Fruit fly (Drosophila melanogaster): ENCODE results near the gene CG7218.
A peak's percentile ranks its signal among the peaks of the same experiment; 100 is the strongest.

The CG7218 gene

DNA sequence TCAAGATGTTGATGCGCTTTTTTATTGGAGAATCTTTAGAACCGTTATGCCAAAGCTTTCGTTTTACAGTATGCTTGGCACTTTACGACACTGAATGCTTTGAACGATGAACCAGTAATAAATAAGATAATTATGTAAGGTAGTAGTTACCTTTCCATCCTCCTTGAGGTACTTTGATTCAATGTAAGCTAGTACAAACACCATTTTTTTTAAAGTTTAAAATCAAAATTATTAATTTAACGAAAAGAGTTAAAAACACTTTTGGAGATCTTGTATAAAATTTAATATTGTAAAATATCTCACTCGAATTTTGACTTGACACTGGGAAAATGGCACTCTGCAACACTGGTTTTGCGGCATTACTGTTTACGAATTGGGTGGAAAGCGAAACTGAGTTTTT, 21.2 kb upstream of the CG7218 start, which contains the start of the genes Arp5 and CG7208 (continued):
- TF ChIP-seq amos (GFP tag; IDR thresholded peaks at IDR 0.05; ENCODE audit: partially characterized antibody) = peak; percentile 38; the same call in 1 of the 2 replicates
- TF ChIP-seq btn (GFP tag; optimal IDR thresholded peaks at IDR 0.05) = no peak
- peak; percentile 51 for TF ChIP-seq CG1647 (GFP tag; optimal IDR thresholded peaks at IDR 0.05)
- no peak for TF ChIP-seq knrl (GFP tag; IDR thresholded peaks at IDR 0.05; ENCODE audit: partially characterized antibody)
- no peak for TF ChIP-seq TFAM (GFP tag; optimal IDR thresholded peaks at IDR 0.05)
- TF ChIP-seq CG4854 (GFP tag; optimal IDR thresholded peaks at IDR 0.05) = peak; percentile 58
- TF ChIP-seq Eip74EF (GFP tag; optimal IDR thresholded peaks at IDR 0.05) = no peak
- peak; percentile 85 for TF ChIP-seq Meics (GFP tag; optimal IDR thresholded peaks at IDR 0.05)
- TF ChIP-seq HLH4C (GFP tag; IDR thresholded peaks at IDR 0.05; ENCODE audit: partially characterized antibody) = no peak
- TF ChIP-seq z (GFP tag; IDR thresholded peaks at IDR 0.05) = no peak
- peak; percentile 76 for TF ChIP-seq Hsf (GFP tag; optimal IDR thresholded peaks at IDR 0.05)
- TF ChIP-seq CG8089 (GFP tag; optimal IDR thresholded peaks at IDR 0.05) = no peak
- TF ChIP-seq CG17568 (GFP tag; optimal IDR thresholded peaks at IDR 0.05) = no peak
- TF ChIP-seq croc (GFP tag; conservative IDR thresholded peaks at IDR 0.05) = 0 out of 3 replicates have a peak, but pooled peaks have one; percentile 19
- peak; percentile 65 for TF ChIP-seq CG8924 (tag; optimal IDR thresholded peaks at IDR 0.05)
- TF ChIP-seq CG11696 (GFP tag; IDR thresholded peaks at IDR 0.05) = no peak
- TF ChIP-seq gro (GFP tag; optimal IDR thresholded peaks at IDR 0.05) = peak; percentile 47
- no peak for TF ChIP-seq sd (tag; optimal IDR thresholded peaks at IDR 0.05)
- TF ChIP-seq Scr (GFP tag; IDR thresholded peaks at IDR 0.05; ENCODE audit: partially characterized antibody) = peak; percentile 40; the same call in 1 of the 2 replicates
- peak; percentile 32 for TF ChIP-seq Sry-δ (GFP tag; optimal IDR thresholded peaks at IDR 0.05)
- no peak for TF ChIP-seq CG12071 (GFP tag; optimal IDR thresholded peaks at IDR 0.05)
- TF ChIP-seq D (optimal IDR thresholded peaks at IDR 0.05) = no peak
- no peak for TF ChIP-seq D (GFP tag; optimal IDR thresholded peaks at IDR 0.05)
- no peak for TF ChIP-seq Hr78 (GFP tag; optimal IDR thresholded peaks at IDR 0.05)
- no peak for TF ChIP-seq Sox102F (GFP tag; optimal IDR thresholded peaks at IDR 0.05)
- TF ChIP-seq CG4404 (GFP tag; IDR thresholded peaks at IDR 0.05) = peak; percentile 48; the same call in 1 of the 2 replicates
- TF ChIP-seq CG18262 (tag; optimal IDR thresholded peaks at IDR 0.05) = peak; percentile 71
- TF ChIP-seq CG15073 (GFP tag; optimal IDR thresholded peaks at IDR 0.05) = no peak
- peak; percentile 56 for TF ChIP-seq lbe (GFP tag; optimal IDR thresholded peaks at IDR 0.05)
- no peak for TF ChIP-seq Oli (tag; optimal IDR thresholded peaks at IDR 0.05)
- no peak for TF ChIP-seq Stat92E (GFP tag; optimal IDR thresholded peaks at IDR 0.05)
- no peak for TF ChIP-seq nerfin-2 (GFP tag; IDR thresholded peaks at IDR 0.05; ENCODE audit: partially characterized antibody)
- TF ChIP-seq kay (GFP tag; optimal IDR thresholded peaks at IDR 0.05) = peak; percentile 43
- TF ChIP-seq Nf-YC (tag; optimal IDR thresholded peaks at IDR 0.05) = peak; percentile 65
- TF ChIP-seq fd102C (GFP tag; optimal IDR thresholded peaks at IDR 0.05) = no peak
- TF ChIP-seq ranshi (GFP tag; IDR thresholded peaks at IDR 0.05) = peak; percentile 57
- TF ChIP-seq dimm (GFP tag; IDR thresholded peaks at IDR 0.05) = no peak
- no peak for TF ChIP-seq Hey (tag; optimal IDR thresholded peaks at IDR 0.05)
- peak; percentile 95 for TF ChIP-seq CG10267 (tag; optimal IDR thresholded peaks at IDR 0.05)
- peak; percentile 29; the same call in 1 of the 3 replicates for TF ChIP-seq B-H1 (GFP tag; IDR thresholded peaks at IDR 0.05)
- no peak for TF ChIP-seq sr (GFP tag; IDR thresholded peaks at IDR 0.05)
- no peak for TF ChIP-seq Mrtf (GFP tag; IDR thresholded peaks at IDR 0.05)
- no peak for TF ChIP-seq zf30C (GFP tag; optimal IDR thresholded peaks at IDR 0.05)
- TF ChIP-seq fd64A (GFP tag; optimal IDR thresholded peaks at IDR 0.05) = no peak
- TF ChIP-seq CG6254 (GFP tag; optimal IDR thresholded peaks at IDR 0.05) = peak; percentile 16
- TF ChIP-seq Dbx (GFP tag; IDR thresholded peaks at IDR 0.05) = peak; percentile 82
- TF ChIP-seq CG12299 (tag; optimal IDR thresholded peaks at IDR 0.05) = peak; percentile 55
- peak; percentile 70 for TF ChIP-seq CG13624 (GFP tag; optimal IDR thresholded peaks at IDR 0.05)
- peak; percentile 64 for TF ChIP-seq CG9727 (GFP tag; optimal IDR thresholded peaks at IDR 0.05)
- peak; percentile 62 for TF ChIP-seq fd96Cb (tag; optimal IDR thresholded peaks at IDR 0.05)

Data from whole organism, embryonic.